Fruit fly (Drosophila melanogaster): ENCODE measurements around the gene bnl.

bnl gene

DNA sequence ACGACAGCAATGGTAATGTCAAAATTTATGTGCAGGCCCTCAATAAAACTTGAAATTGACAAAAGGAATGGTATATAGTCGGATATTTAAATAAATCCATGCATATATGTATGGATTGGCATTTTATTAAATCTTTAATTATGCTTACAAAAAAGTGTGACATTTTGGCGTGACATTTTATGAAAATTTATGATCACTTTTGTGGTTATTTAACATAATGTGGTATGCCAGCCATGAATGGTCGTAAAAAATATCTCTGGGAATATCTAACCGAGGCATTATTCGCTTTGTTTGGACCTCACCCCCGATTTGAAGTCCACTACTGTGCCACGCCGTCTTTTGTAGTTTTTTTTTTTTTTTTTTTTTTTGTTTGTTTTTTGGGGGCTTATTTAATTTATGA, 33.1 kb downstream of the bnl start:
- TF ChIP-seq CG8478 (optimal IDR thresholded peaks at IDR 0.05), result no peak
- no peak for TF ChIP-seq psq (optimal IDR thresholded peaks at IDR 0.05)
- TF ChIP-seq pan (optimal IDR thresholded peaks at IDR 0.05), result no peak
- TF ChIP-seq Dll (optimal IDR thresholded peaks at IDR 0.05), result no peak
- no peak for TF ChIP-seq EcR (GFP tag; optimal IDR thresholded peaks at IDR 0.05)
- no peak for TF ChIP-seq usp (GFP tag; optimal IDR thresholded peaks at IDR 0.05)

- no peak for TF ChIP-seq psq (optimal IDR thresholded peaks at IDR 0.05)
- no peak for TF ChIP-seq Dll (optimal IDR thresholded peaks at IDR 0.05)
- TF ChIP-seq CG8478 (optimal IDR thresholded peaks at IDR 0.05), result no peak
- no peak for TF ChIP-seq usp (GFP tag; optimal IDR thresholded peaks at IDR 0.05)
- TF ChIP-seq EcR (GFP tag; optimal IDR thresholded peaks at IDR 0.05), result no peak
- TF ChIP-seq pan (optimal IDR thresholded peaks at IDR 0.05), result no peak
Measured at dm6 chr3R:19802508-19802907, 34.1 kb downstream of the bnl start.

- TF ChIP-seq EcR (GFP tag; optimal IDR thresholded peaks at IDR 0.05) (no peak), CG8478 (optimal IDR thresholded peaks at IDR 0.05) (no peak), pan (optimal IDR thresholded peaks at IDR 0.05) (no peak), usp (GFP tag; optimal IDR thresholded peaks at IDR 0.05) (no peak), psq (optimal IDR thresholded peaks at IDR 0.05) (no peak), Dll (optimal IDR thresholded peaks at IDR 0.05) (no peak)
Measured at dm6 chr3R:19801752-19802151, 34.9 kb downstream of the bnl start.

- no peak for TF ChIP-seq CG8478 (optimal IDR thresholded peaks at IDR 0.05)
- no peak for TF ChIP-seq EcR (GFP tag; optimal IDR thresholded peaks at IDR 0.05)
Measured at dm6 chr3R:19799614-19800013, 37.0 kb downstream of the bnl start.

- no peak for TF ChIP-seq pan (optimal IDR thresholded peaks at IDR 0.05)
- no peak for TF ChIP-seq Dll (optimal IDR thresholded peaks at IDR 0.05)
- TF ChIP-seq usp (GFP tag; optimal IDR thresholded peaks at IDR 0.05), result no peak
- no peak for TF ChIP-seq CG8478 (optimal IDR thresholded peaks at IDR 0.05)
- no peak for TF ChIP-seq psq (optimal IDR thresholded peaks at IDR 0.05)
- TF ChIP-seq EcR (GFP tag; optimal IDR thresholded peaks at IDR 0.05), result no peak
Measured at dm6 chr3R:19796835-19797234, 39.8 kb downstream of the bnl start.

DNA sequence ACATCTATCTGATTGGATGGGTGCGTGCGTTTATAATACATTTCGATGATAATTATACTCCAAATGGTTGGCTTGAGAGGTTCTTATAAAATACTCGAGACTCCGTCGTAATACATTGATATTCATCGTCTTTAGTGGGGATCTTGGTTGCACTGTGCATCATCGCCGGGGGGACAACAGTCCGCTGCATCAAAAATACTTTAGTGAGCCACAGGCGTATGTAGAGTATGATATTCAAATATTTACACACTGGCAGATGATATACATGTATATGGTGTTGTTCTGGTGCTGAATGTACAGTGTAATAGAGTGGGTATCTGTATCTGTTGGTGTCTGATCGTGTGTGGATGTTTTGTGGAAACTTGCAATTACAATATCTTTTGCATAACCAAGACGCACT, 41.3 kb downstream of the bnl start:
- TF ChIP-seq psq (optimal IDR thresholded peaks at IDR 0.05) (no peak), Dll (optimal IDR thresholded peaks at IDR 0.05) (no peak), pan (optimal IDR thresholded peaks at IDR 0.05) (no peak), usp (GFP tag; optimal IDR thresholded peaks at IDR 0.05) (no peak), CG8478 (optimal IDR thresholded peaks at IDR 0.05) (no peak), EcR (GFP tag; optimal IDR thresholded peaks at IDR 0.05) (no peak)

dm6 chr3R:19793661-19794060, 43.0 kb downstream of the bnl start:
- TF ChIP-seq usp (GFP tag; optimal IDR thresholded peaks at IDR 0.05) (no peak), pan (optimal IDR thresholded peaks at IDR 0.05) (no peak), Dll (optimal IDR thresholded peaks at IDR 0.05) (no peak), EcR (GFP tag; optimal IDR thresholded peaks at IDR 0.05) (no peak), psq (optimal IDR thresholded peaks at IDR 0.05) (no peak), CG8478 (optimal IDR thresholded peaks at IDR 0.05) (no peak)

DNA sequence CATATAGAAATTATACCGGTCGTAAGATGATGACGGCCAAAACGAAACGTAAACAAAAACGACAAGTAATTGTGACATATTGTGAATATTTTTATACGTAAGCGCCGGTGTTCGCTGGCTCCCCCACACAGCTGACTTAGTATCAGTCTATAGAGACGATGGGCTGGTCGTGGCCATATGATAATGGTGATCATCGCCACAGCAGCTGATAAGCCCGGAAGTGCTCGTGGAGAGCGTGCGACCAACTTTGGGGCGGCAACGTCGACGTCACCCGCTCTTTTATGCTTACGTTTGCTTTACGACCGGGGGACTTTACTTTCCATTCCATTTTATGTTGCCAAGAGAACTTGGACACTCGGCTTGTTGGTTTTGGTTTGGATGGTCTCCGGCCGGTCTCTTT, 43.9 kb downstream of the bnl start:
- TF ChIP-seq pan (optimal IDR thresholded peaks at IDR 0.05), result no peak
- no peak for TF ChIP-seq Dll (optimal IDR thresholded peaks at IDR 0.05)
- TF ChIP-seq usp (GFP tag; optimal IDR thresholded peaks at IDR 0.05), result no peak
- TF ChIP-seq psq (optimal IDR thresholded peaks at IDR 0.05), result no peak
- no peak for TF ChIP-seq CG8478 (optimal IDR thresholded peaks at IDR 0.05)
- no peak for TF ChIP-seq EcR (GFP tag; optimal IDR thresholded peaks at IDR 0.05)

dm6 chr3R:19790805-19791572, 45.6 kb downstream of the bnl start:
- TF ChIP-seq pan (optimal IDR thresholded peaks at IDR 0.05) (no peak), usp (GFP tag; optimal IDR thresholded peaks at IDR 0.05) (no peak), CG8478 (optimal IDR thresholded peaks at IDR 0.05) (no peak), psq (optimal IDR thresholded peaks at IDR 0.05) (no peak), Dll (optimal IDR thresholded peaks at IDR 0.05) (no peak), EcR (GFP tag; optimal IDR thresholded peaks at IDR 0.05) (no peak)

DNA sequence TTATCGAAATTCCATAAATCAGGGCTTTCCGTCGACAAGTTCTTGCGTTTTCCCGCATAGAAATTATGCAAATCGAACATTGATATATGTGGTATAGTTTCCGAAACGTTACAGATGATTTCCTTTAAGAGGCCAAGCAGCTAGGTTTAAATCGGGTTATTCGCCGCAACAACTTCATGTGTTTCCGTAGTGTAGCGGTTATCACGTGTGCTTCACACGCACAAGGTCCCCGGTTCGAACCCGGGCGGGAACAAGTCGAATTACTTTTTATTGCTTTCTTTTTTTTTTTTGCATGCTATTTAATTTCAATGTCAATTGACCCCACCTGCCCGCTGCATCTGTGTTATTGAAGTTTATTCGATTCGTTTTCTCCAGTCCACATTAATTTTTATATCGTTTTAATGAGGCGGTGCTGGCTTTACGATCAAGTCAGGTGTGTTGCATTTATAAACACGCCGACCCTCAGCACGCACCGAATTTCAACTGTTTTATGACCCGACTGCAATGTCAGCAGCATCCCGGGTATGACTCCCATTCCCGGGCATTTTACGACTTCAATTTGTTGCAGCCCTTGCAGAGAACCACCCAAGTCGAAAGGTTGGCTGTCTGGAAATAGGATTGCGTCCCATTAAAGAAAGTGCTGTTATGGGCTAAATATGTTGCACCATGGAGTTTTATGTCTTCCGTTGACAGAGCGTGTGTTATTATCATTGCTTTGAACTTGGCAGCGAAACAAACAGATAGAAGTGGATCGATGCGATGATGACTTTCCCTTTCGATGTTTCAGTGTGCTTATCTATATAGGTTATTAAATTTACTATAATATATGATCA, 46.5 kb downstream of the bnl start:
- TF ChIP-seq usp (GFP tag; optimal IDR thresholded peaks at IDR 0.05) (no peak), Dll (optimal IDR thresholded peaks at IDR 0.05) (no peak), psq (optimal IDR thresholded peaks at IDR 0.05) (no peak), EcR (GFP tag; optimal IDR thresholded peaks at IDR 0.05) (no peak), CG8478 (optimal IDR thresholded peaks at IDR 0.05) (no peak), pan (optimal IDR thresholded peaks at IDR 0.05) (no peak)

DNA sequence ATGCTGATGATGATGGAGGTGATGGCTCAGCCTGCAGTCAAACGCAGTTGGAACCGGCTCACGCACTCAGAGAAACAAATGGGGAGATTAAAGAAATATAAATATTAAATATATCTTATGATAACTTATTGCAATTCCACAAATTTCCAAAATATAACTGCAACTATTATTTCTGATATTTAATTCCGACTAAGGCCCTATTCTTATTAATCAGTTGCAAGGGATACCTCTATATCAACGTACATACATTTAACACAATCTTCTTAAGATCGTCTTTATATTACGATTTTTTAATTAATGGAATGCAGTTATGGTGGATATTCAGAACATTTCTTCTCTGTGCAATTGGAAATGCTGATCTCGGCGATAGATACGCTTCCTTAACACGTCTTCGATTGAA, 47.8 kb downstream of the bnl start:
- TF ChIP-seq CG8478 (optimal IDR thresholded peaks at IDR 0.05), result no peak
- TF ChIP-seq psq (optimal IDR thresholded peaks at IDR 0.05), result no peak
- no peak for TF ChIP-seq pan (optimal IDR thresholded peaks at IDR 0.05)
- TF ChIP-seq EcR (GFP tag; optimal IDR thresholded peaks at IDR 0.05), result no peak
- no peak for TF ChIP-seq Dll (optimal IDR thresholded peaks at IDR 0.05)
- no peak for TF ChIP-seq usp (GFP tag; optimal IDR thresholded peaks at IDR 0.05)

- no peak for TF ChIP-seq pan (optimal IDR thresholded peaks at IDR 0.05)
Measured at dm6 chr3R:19785451-19785850, 51.2 kb downstream of the bnl start.

Measured in whole organism.